Fruit fly (Drosophila melanogaster) whole organism: ENCODE results near the gene TrpRS.

Experiments used
- CG8478 ChIP-seq: fragments of >200 bp; optimal IDR thresholded peaks from 2 replicates; lab custom pipeline; 2018; ENCODE audit warnings: inconsistent platforms
- Dll ChIP-seq: fragments of >200 bp; optimal IDR thresholded peaks from 2 replicates; lab custom pipeline; 2017
- EcR ChIP-seq, 2 experiments: fragments of >200 bp; optimal IDR thresholded peaks; 2 replicates each; lab custom pipeline; 2017; ENCODE audit warnings: missing biosample characterization in 2 of 2, missing genetic modification characterization in 2 of 2, missing genetic modification reagents in 2 of 2
- pan ChIP-seq: fragments of >200 bp; optimal IDR thresholded peaks from 2 replicates; lab custom pipeline; 2017
- psq ChIP-seq: fragments of >200 bp; optimal IDR thresholded peaks from 2 replicates; lab custom pipeline; 2017
- usp ChIP-seq: fragments of >200 bp; optimal IDR thresholded peaks from 2 replicates; lab custom pipeline; 2017; ENCODE audit warnings: missing biosample characterization, missing genetic modification characterization, mixed read lengths

dm6 chr3R:9226701-9227313, 39.9 kb downstream of the TrpRS start:
- TF ChIP-seq psq: no peak
- TF ChIP-seq usp (GFP tag; lab: Kevin White, UChicago): no peak
- TF ChIP-seq CG8478: peak; percentile 13
- no peak for TF ChIP-seq pan (lab: Kevin White, UChicago)
- TF ChIP-seq EcR (GFP tag; optimal IDR thresholded peaks at IDR 0.05; lab: Kevin White, UChicago): no peak
- peak; percentile 79 for TF ChIP-seq Dll (lab: Kevin White, UChicago)
